Fruit fly (Drosophila melanogaster): Measurements from ENCODE around the gene Octbeta1R.

DNA sequence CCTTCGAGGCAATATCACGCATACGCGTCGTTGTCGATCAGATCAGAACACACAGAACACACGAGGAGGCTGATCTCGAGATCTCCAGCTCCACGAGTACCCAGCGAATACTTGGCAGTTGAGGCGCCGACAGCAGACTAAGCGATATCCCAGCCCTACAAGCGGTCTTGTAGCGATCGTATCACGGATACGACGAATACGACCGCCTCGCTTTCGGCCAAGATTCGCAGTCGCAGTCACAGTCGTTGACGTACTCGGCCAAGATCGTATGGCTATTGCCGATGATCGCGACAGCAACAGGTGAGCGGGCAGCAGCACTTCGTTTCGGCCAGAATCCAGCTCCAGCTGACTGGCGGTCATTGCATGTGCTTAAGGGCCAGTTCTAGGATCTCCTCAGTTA lies 42.7 kb downstream of the Octbeta1R start, which contains the start of gene CG5326:
- no peak for TF ChIP-seq CTCF (optimal IDR thresholded peaks at IDR 0.05)
- no peak for TF ChIP-seq CG8478 (optimal IDR thresholded peaks at IDR 0.05)
